Fruit fly (Drosophila melanogaster): ENCODE measurements around the gene Nepl8.

Gene Nepl8

DNA sequence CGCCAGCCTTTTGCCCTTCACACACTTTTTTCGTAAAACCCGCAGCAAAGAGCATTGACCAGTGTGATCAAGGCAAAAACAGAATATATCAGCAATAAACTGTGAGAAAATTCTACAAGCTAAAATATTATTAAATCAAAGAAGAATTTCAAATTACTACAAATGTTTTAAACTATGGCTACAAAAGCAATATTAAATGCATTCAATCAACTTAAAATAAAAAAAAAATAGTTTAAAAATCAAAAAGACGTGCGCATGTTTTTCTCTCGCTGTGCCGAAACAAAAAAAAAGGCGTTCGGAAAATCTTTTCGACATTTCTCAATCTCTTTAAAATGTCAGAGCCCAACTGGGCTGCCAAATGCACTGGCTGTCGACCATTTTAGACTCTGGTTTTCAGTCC lies 10.2 kb downstream of the Nepl8 start (continued):
- TF ChIP-seq CG3065 (GFP tag; optimal IDR thresholded peaks at IDR 0.05) (no peak), gsb-n (tag; optimal IDR thresholded peaks at IDR 0.05) (no peak), CG31441 (GFP tag; IDR thresholded peaks at IDR 0.05) (peak; percentile 32; the same call in 1 of the 2 replicates), Lim3 (GFP tag; IDR thresholded peaks at IDR 0.05) (no peak), Deaf1 (tag; optimal IDR thresholded peaks at IDR 0.05) (no peak), CG8765 (GFP tag; IDR thresholded peaks at IDR 0.05) (no peak), CoRest (tag; optimal IDR thresholded peaks at IDR 0.05) (peak; percentile 22), CHES-1-like (GFP tag; optimal IDR thresholded peaks at IDR 0.05) (no peak), YL-1 (GFP tag; optimal IDR thresholded peaks at IDR 0.05) (no peak), CG7372 (GFP tag; IDR thresholded peaks at IDR 0.05) (0 out of 2 replicates have a peak, but pooled peaks have one; percentile 33), CG9817 (tag; optimal IDR thresholded peaks at IDR 0.05) (peak; percentile 3), CG6654 (GFP tag; optimal IDR thresholded peaks at IDR 0.05) (no peak), CG2712 (tag; optimal IDR thresholded peaks at IDR 0.05) (peak; percentile 45), insv (GFP tag; optimal IDR thresholded peaks at IDR 0.05) (no peak), CG15514 (GFP tag; optimal IDR thresholded peaks at IDR 0.05) (no peak), CG30403 (GFP tag; optimal IDR thresholded peaks at IDR 0.05) (peak; percentile 27), C15 (GFP tag; IDR thresholded peaks at IDR 0.05) (no peak), Xbp1 (GFP tag; optimal IDR thresholded peaks at IDR 0.05) (peak; percentile 45), ATbp (GFP tag; optimal IDR thresholded peaks at IDR 0.05) (peak; percentile 0), CG7839 (tag; optimal IDR thresholded peaks at IDR 0.05) (peak; percentile 51), Rfx (GFP tag; IDR thresholded peaks at IDR 0.05) (0 out of 2 replicates have a peak, but pooled peaks have one; percentile 13), D (optimal IDR thresholded peaks at IDR 0.05) (no peak), D (GFP tag; optimal IDR thresholded peaks at IDR 0.05) (no peak), lab (GFP tag; optimal IDR thresholded peaks at IDR 0.05) (peak; percentile 14), Meics (GFP tag; optimal IDR thresholded peaks at IDR 0.05) (peak; percentile 9), tgo (GFP tag; IDR thresholded peaks at IDR 0.05) (peak; percentile 45; the same call in 2 of the 3 replicates), hbn (GFP tag; IDR thresholded peaks at IDR 0.05; ENCODE audit: partially characterized antibody) (no peak), CG17385 (GFP tag; optimal IDR thresholded peaks at IDR 0.05) (no peak), onecut (GFP tag; IDR thresholded peaks at IDR 0.05) (no peak), CG32772 (GFP tag; IDR thresholded peaks at IDR 0.05) (peak; percentile 43; the same call in 1 of the 2 replicates), CG7556 (GFP tag; optimal IDR thresholded peaks at IDR 0.05) (no peak), cas (GFP tag; IDR thresholded peaks at IDR 0.05) (0 out of 2 replicates have a peak, but pooled peaks have one; percentile 14), CG13624 (GFP tag; optimal IDR thresholded peaks at IDR 0.05) (peak; percentile 14), CG6272 (GFP tag; IDR thresholded peaks at IDR 0.05) (0 out of 2 replicates have a peak, but pooled peaks have one; percentile 27), Blimp-1 (GFP tag; optimal IDR thresholded peaks at IDR 0.05) (peak; percentile 49), Awh (GFP tag; IDR thresholded peaks at IDR 0.05) (no peak), CG10979 (tag; optimal IDR thresholded peaks at IDR 0.05) (peak; percentile 8), CG14050 (GFP tag; IDR thresholded peaks at IDR 0.05) (peak; percentile 29; the same call in 1 of the 3 replicates), ap (GFP tag; IDR thresholded peaks at IDR 0.05) (no peak), CG7963 (GFP tag; IDR thresholded peaks at IDR 0.05; ENCODE audit: partially characterized antibody) (no peak), sima (GFP tag; optimal IDR thresholded peaks at IDR 0.05) (no peak), CTCF (GFP tag; optimal IDR thresholded peaks at IDR 0.05) (no peak), Ptx1 (GFP tag; IDR thresholded peaks at IDR 0.05) (0 out of 2 replicates have a peak, but pooled peaks have one; percentile 38), Sin3A (optimal IDR thresholded peaks at IDR 0.05) (no peak), CG6683 (GFP tag; optimal IDR thresholded peaks at IDR 0.05) (no peak), da (GFP tag; optimal IDR thresholded peaks at IDR 0.05) (no peak), CG10366 (GFP tag; IDR thresholded peaks at IDR 0.05) (peak; percentile 54), CG2199 (GFP tag; IDR thresholded peaks at IDR 0.05) (no peak), CG18262 (tag; optimal IDR thresholded peaks at IDR 0.05) (peak; percentile 23), Pdp1 (GFP tag; optimal IDR thresholded peaks at IDR 0.05) (peak in 1 of 2 experiments; percentile 19), CG12391 (tag; optimal IDR thresholded peaks at IDR 0.05) (peak; percentile 25), CG13775 (GFP tag; optimal IDR thresholded peaks at IDR 0.05) (peak; percentile 28)

Measured in whole organism, embryonic.